Fruit fly (Drosophila melanogaster): Measurements from ENCODE around the gene TrissinR.

DNA sequence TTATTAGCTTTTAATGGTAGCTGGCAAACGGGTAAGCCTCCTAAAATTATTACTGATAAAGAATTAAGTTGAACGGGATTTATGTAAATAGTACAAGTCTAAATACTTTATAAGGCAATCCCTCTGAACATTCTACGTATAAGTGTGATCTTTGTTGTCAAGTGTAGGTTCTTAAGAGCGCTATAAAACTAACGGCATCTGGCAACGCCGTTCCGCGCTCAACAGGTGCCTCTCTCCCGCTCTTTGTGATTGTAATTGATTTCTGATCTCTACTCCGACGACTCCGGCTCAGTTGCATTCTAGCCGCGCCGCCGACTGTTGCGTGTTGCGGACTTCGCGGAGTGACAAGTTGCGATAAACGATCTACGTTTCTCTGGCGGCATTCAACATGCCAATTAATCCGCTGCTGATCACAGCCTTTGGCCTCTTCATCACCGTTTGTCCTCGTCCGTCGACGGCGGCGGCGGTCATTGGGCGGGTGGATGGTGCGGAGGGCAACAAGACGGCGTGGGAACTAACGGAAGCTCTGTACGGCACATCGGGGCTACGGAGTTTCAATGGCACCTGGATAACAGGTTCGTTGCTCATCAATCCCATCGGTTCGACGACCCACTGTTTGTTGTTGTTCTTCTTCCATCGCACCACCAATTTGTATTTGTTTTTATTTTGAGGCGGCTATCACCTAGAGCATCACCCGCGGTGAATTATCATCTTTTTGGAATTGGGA is 18.6 kb upstream of the TrissinR start, which contains the start of gene CG11034:
- TF ChIP-seq Sin3A (optimal IDR thresholded peaks at IDR 0.05): no peak
- no peak for TF ChIP-seq insv (optimal IDR thresholded peaks at IDR 0.05)
- no peak for TF ChIP-seq h (optimal IDR thresholded peaks at IDR 0.05)
